Worm (Caenorhabditis elegans): Measurements from ENCODE around the gene nstp-10.

The nstp-10 gene

ce11 chrV:9534621-9535020 lies 15.0 kb downstream of the nstp-10 start, which contains the start of gene tag-329:
Gene tag-329 (plus strand): TSS chrV:9534921.
- TF ChIP-seq ceh-36 (tag; optimal IDR thresholded peaks at IDR 0.05), result no peak
- no peak for TF ChIP-seq tbx-11 (GFP tag; IDR thresholded peaks at IDR 0.05)
- TF ChIP-seq hnd-1 (tag; optimal IDR thresholded peaks at IDR 0.05), result no peak
- no peak for TF ChIP-seq ama-1 (optimal IDR thresholded peaks at IDR 0.05)
- TF ChIP-seq flt-1 (GFP tag; IDR thresholded peaks at IDR 0.05), result no peak

ce11 chrV:9531477-9531876 lies 18.2 kb downstream of the nstp-10 start, which contains the start of the genes C50F4.10 and pfk-1.2:
Gene C50F4.10 (minus strand): TSS chrV:9531577.
Gene pfk-1.2 (plus strand): TSS chrV:9531801.
- TF ChIP-seq ama-1 (optimal IDR thresholded peaks at IDR 0.05), result no peak
- no peak for TF ChIP-seq hnd-1 (tag; optimal IDR thresholded peaks at IDR 0.05)
- TF ChIP-seq hmbx-1 (tag; optimal IDR thresholded peaks at IDR 0.05), result no peak
- no peak for TF ChIP-seq tra-4 (tag; optimal IDR thresholded peaks at IDR 0.05)
- no peak for TF ChIP-seq pes-1 (GFP tag; IDR thresholded peaks at IDR 0.05)
- TF ChIP-seq scrt-1 (GFP tag; IDR thresholded peaks at IDR 0.05), result no peak
- TF ChIP-seq ets-7 (tag; optimal IDR thresholded peaks at IDR 0.05), result no peak
- no peak for TF ChIP-seq sea-1 (GFP tag; conservative IDR thresholded peaks at IDR 0.05)
- TF ChIP-seq flt-1 (GFP tag; IDR thresholded peaks at IDR 0.05), result no peak
- no peak for TF ChIP-seq tbx-37 (GFP tag; conservative IDR thresholded peaks at IDR 0.05)
- no peak for TF ChIP-seq ceh-36 (tag; optimal IDR thresholded peaks at IDR 0.05)
- TF ChIP-seq ceh-13 (GFP tag; optimal IDR thresholded peaks at IDR 0.05), result no peak
- no peak for TF ChIP-seq aly-1 (tag; optimal IDR thresholded peaks at IDR 0.05)
- TF ChIP-seq B0310.2 (tag; optimal IDR thresholded peaks at IDR 0.05), result no peak
- no peak for TF ChIP-seq F13C5.2 (tag; optimal IDR thresholded peaks at IDR 0.05)
- TF ChIP-seq tbx-11 (GFP tag; IDR thresholded peaks at IDR 0.05), result no peak
- TF ChIP-seq hmg-4 (GFP tag; optimal IDR thresholded peaks at IDR 0.05), result no peak

ce11 chrV:9527984-9528383 lies 21.7 kb downstream of the nstp-10 start:
- no peak for TF ChIP-seq tbx-37 (GFP tag; conservative IDR thresholded peaks at IDR 0.05)
- no peak for TF ChIP-seq ama-1 (optimal IDR thresholded peaks at IDR 0.05)
- no peak for TF ChIP-seq hmbx-1 (tag; optimal IDR thresholded peaks at IDR 0.05)
- no peak for TF ChIP-seq tra-4 (tag; optimal IDR thresholded peaks at IDR 0.05)
- no peak for TF ChIP-seq F13C5.2 (tag; optimal IDR thresholded peaks at IDR 0.05)
- no peak for TF ChIP-seq hnd-1 (tag; optimal IDR thresholded peaks at IDR 0.05)
- TF ChIP-seq ceh-36 (tag; optimal IDR thresholded peaks at IDR 0.05), result no peak
- no peak for TF ChIP-seq sea-1 (GFP tag; conservative IDR thresholded peaks at IDR 0.05)
- no peak for TF ChIP-seq aly-1 (tag; optimal IDR thresholded peaks at IDR 0.05)
- TF ChIP-seq hmg-4 (GFP tag; optimal IDR thresholded peaks at IDR 0.05), result no peak
- no peak for TF ChIP-seq pes-1 (GFP tag; IDR thresholded peaks at IDR 0.05)
- no peak for TF ChIP-seq ets-7 (tag; optimal IDR thresholded peaks at IDR 0.05)
- no peak for TF ChIP-seq flt-1 (GFP tag; IDR thresholded peaks at IDR 0.05)
- TF ChIP-seq scrt-1 (GFP tag; IDR thresholded peaks at IDR 0.05), result no peak
- TF ChIP-seq tbx-11 (GFP tag; IDR thresholded peaks at IDR 0.05), result no peak
- no peak for TF ChIP-seq ceh-13 (GFP tag; optimal IDR thresholded peaks at IDR 0.05)
- TF ChIP-seq B0310.2 (tag; optimal IDR thresholded peaks at IDR 0.05), result no peak

- TF ChIP-seq F13C5.2 (tag; optimal IDR thresholded peaks at IDR 0.05), result no peak
- TF ChIP-seq ceh-36 (tag; optimal IDR thresholded peaks at IDR 0.05), result no peak
Observed at ce11 chrV:9527337-9527736, 22.3 kb downstream of the nstp-10 start.

ce11 chrV:9526470-9526869 lies 23.2 kb downstream of the nstp-10 start, which contains the start of gene C50F4.1:
Gene C50F4.1 (plus strand): TSS chrV:9526793.
- no peak for TF ChIP-seq ceh-13 (GFP tag; optimal IDR thresholded peaks at IDR 0.05)
- no peak for TF ChIP-seq hmg-4 (GFP tag; optimal IDR thresholded peaks at IDR 0.05)
- TF ChIP-seq ceh-36 (tag; optimal IDR thresholded peaks at IDR 0.05), result no peak
- no peak for TF ChIP-seq sea-1 (GFP tag; conservative IDR thresholded peaks at IDR 0.05)
- no peak for TF ChIP-seq ama-1 (optimal IDR thresholded peaks at IDR 0.05)
- no peak for TF ChIP-seq tbx-37 (GFP tag; conservative IDR thresholded peaks at IDR 0.05)
- no peak for TF ChIP-seq aly-1 (tag; optimal IDR thresholded peaks at IDR 0.05)
- no peak for TF ChIP-seq F13C5.2 (tag; optimal IDR thresholded peaks at IDR 0.05)
- TF ChIP-seq hnd-1 (tag; optimal IDR thresholded peaks at IDR 0.05), result no peak
- no peak for TF ChIP-seq hmbx-1 (tag; optimal IDR thresholded peaks at IDR 0.05)
- no peak for TF ChIP-seq tra-4 (tag; optimal IDR thresholded peaks at IDR 0.05)
- TF ChIP-seq pes-1 (GFP tag; IDR thresholded peaks at IDR 0.05), result no peak
- TF ChIP-seq scrt-1 (GFP tag; IDR thresholded peaks at IDR 0.05), result no peak
- TF ChIP-seq tbx-11 (GFP tag; IDR thresholded peaks at IDR 0.05), result no peak
- no peak for TF ChIP-seq flt-1 (GFP tag; IDR thresholded peaks at IDR 0.05)

ce11 chrV:9524099-9524498 lies 25.5 kb downstream of the nstp-10 start, which contains the start of gene C50F4.9:
Gene C50F4.9 (minus strand): TSS chrV:9524199.
- TF ChIP-seq hnd-1 (tag; optimal IDR thresholded peaks at IDR 0.05), result no peak
- TF ChIP-seq tbx-37 (GFP tag; conservative IDR thresholded peaks at IDR 0.05), result no peak
- no peak for TF ChIP-seq B0310.2 (tag; optimal IDR thresholded peaks at IDR 0.05)
- no peak for TF ChIP-seq tra-4 (tag; optimal IDR thresholded peaks at IDR 0.05)
- TF ChIP-seq ama-1 (optimal IDR thresholded peaks at IDR 0.05), result no peak
- no peak for TF ChIP-seq aly-1 (tag; optimal IDR thresholded peaks at IDR 0.05)
- TF ChIP-seq ets-7 (tag; optimal IDR thresholded peaks at IDR 0.05), result no peak

ce11 chrV:9521697-9522096 lies 27.9 kb downstream of the nstp-10 start:
- TF ChIP-seq F13C5.2 (tag; optimal IDR thresholded peaks at IDR 0.05) (no peak), flt-1 (GFP tag; IDR thresholded peaks at IDR 0.05) (no peak), pes-1 (GFP tag; IDR thresholded peaks at IDR 0.05) (no peak), aly-1 (tag; optimal IDR thresholded peaks at IDR 0.05) (no peak), scrt-1 (GFP tag; IDR thresholded peaks at IDR 0.05) (no peak), ama-1 (optimal IDR thresholded peaks at IDR 0.05) (no peak), tbx-11 (GFP tag; IDR thresholded peaks at IDR 0.05) (no peak), ceh-36 (tag; optimal IDR thresholded peaks at IDR 0.05) (no peak), tra-4 (tag; optimal IDR thresholded peaks at IDR 0.05) (no peak), hnd-1 (tag; optimal IDR thresholded peaks at IDR 0.05) (no peak)

ce11 chrV:9518832-9519231 lies 30.8 kb downstream of the nstp-10 start, which contains the start of gene C50F4.8:
Gene C50F4.8 (minus strand): TSS chrV:9518859.
- TF ChIP-seq ets-7 (tag; optimal IDR thresholded peaks at IDR 0.05) (no peak), F13C5.2 (tag; optimal IDR thresholded peaks at IDR 0.05) (no peak)
